Fruit fly (Drosophila melanogaster) whole organism, prepupa: Measurements from ENCODE around the gene CG1785.

ENCODE experiments used
- CG10631 ChIP-seq: fragments of 200-800 bp; sonication (Bioruptor generic); optimal IDR thresholded peaks from 2 replicates; lab custom pipeline; 2016; ENCODE audit warnings: missing biosample characterization, missing genetic modification characterization
- CG10669 ChIP-seq: fragments of 200-800 bp; sonication (Bioruptor generic); optimal IDR thresholded peaks from 3 replicates; lab custom pipeline; 2018; ENCODE audit warnings: missing biosample characterization, mild to moderate bottlenecking, missing genetic modification characterization, moderate library complexity
- CG11762 ChIP-seq: fragments of 200-800 bp; sonication (Bioruptor generic); optimal IDR thresholded peaks from 3 replicates; lab custom pipeline; 2016; ENCODE audit warnings: missing biosample characterization, missing genetic modification characterization; ENCODE audit not compliant: insufficient read depth
- CG15336 ChIP-seq: fragments of 200-800 bp; sonication (Bioruptor generic); IDR thresholded peaks from 2 replicates; pipeline ENCODE4 v1.3.6; 2022; ENCODE audit warnings: missing biosample characterization, missing genetic modification characterization
- CG1621 ChIP-seq: fragments of 200-800 bp; sonication (Bioruptor generic); optimal IDR thresholded peaks from 3 replicates; lab custom pipeline; 2018; ENCODE audit warnings: missing biosample characterization, mild to moderate bottlenecking, missing genetic modification characterization
- CG16779 ChIP-seq: fragments of 200-800 bp; sonication (Bioruptor generic); optimal IDR thresholded peaks from 3 replicates; lab custom pipeline; 2017; ENCODE audit warnings: missing biosample characterization, mild to moderate bottlenecking, missing genetic modification characterization
- CG31627 ChIP-seq: fragments of 200-800 bp; sonication (Bioruptor generic); optimal IDR thresholded peaks from 3 replicates; lab custom pipeline; 2016; ENCODE audit warnings: missing biosample characterization, missing genetic modification characterization
- CG32006 ChIP-seq: fragments of 200-800 bp; sonication (Bioruptor generic); optimal IDR thresholded peaks from 3 replicates; lab custom pipeline; 2017; ENCODE audit warnings: missing biosample characterization, mild to moderate bottlenecking, missing genetic modification characterization
- CG3919 ChIP-seq: fragments of 200-800 bp; sonication (Bioruptor generic); optimal IDR thresholded peaks from 3 replicates; lab custom pipeline; 2016; ENCODE audit warnings: missing biosample characterization, missing genetic modification characterization
- CG4318 ChIP-seq: fragments of 200-800 bp; sonication (Bioruptor generic); optimal IDR thresholded peaks from 3 replicates; lab custom pipeline; 2017; ENCODE audit warnings: missing biosample characterization, mild to moderate bottlenecking, missing genetic modification characterization
- CG6163 ChIP-seq: fragments of 200-800 bp; sonication (Bioruptor generic); IDR thresholded peaks from 3 replicates; pipeline ENCODE4 v1.3.6; 2022; ENCODE audit warnings: missing biosample characterization, missing genetic modification characterization
- CG6792 ChIP-seq: fragments of 200-800 bp; sonication (Bioruptor generic); optimal IDR thresholded peaks from 3 replicates; lab custom pipeline; 2016; ENCODE audit warnings: missing biosample characterization, missing genetic modification characterization
- CG6808 ChIP-seq: fragments of 200-800 bp; sonication (Bioruptor generic); optimal IDR thresholded peaks from 3 replicates; lab custom pipeline; 2017; ENCODE audit warnings: missing biosample characterization, missing genetic modification characterization, mild to moderate bottlenecking, moderate library complexity, missing genetic modification reagents
- CG7368 ChIP-seq: fragments of 200-800 bp; sonication (Bioruptor generic); optimal IDR thresholded peaks from 3 replicates; lab custom pipeline; 2016; ENCODE audit warnings: missing biosample characterization, missing genetic modification characterization
- CG8319 ChIP-seq: fragments of 200-800 bp; sonication (Bioruptor generic); optimal IDR thresholded peaks from 3 replicates; lab custom pipeline; 2016; ENCODE audit warnings: missing biosample characterization, missing genetic modification characterization
- CG9139 ChIP-seq: fragments of 200-800 bp; sonication (Bioruptor generic); optimal IDR thresholded peaks from 3 replicates; lab custom pipeline; 2017; ENCODE audit warnings: missing biosample characterization, mild to moderate bottlenecking, missing genetic modification characterization
- Eip75B ChIP-seq: fragments of 200-800 bp; sonication (Bioruptor generic); optimal IDR thresholded peaks from 3 replicates; lab custom pipeline; 2016; ENCODE audit warnings: missing biosample characterization, missing genetic modification characterization
- Eip78C ChIP-seq: fragments of 200-800 bp; sonication (Bioruptor generic); peaks from one replicate; lab custom pipeline; 2016; ENCODE audit warnings: missing biosample characterization, missing genetic modification characterization
- Eip93F ChIP-seq: fragments of 200-800 bp; sonication (Bioruptor generic); optimal IDR thresholded peaks from 2 replicates; lab custom pipeline; 2016; ENCODE audit warnings: missing biosample characterization, mild to moderate bottlenecking, missing genetic modification characterization
- Ets21C ChIP-seq: fragments of 200-800 bp; sonication (Bioruptor generic); optimal IDR thresholded peaks from 3 replicates; lab custom pipeline; 2016; ENCODE audit warnings: missing biosample characterization, missing genetic modification characterization
- Gug ChIP-seq: fragments of 200-800 bp; sonication (Bioruptor generic); IDR thresholded peaks from 2 replicates; pipeline ENCODE4 v1.3.6; 2022; ENCODE audit warnings: missing biosample characterization, missing genetic modification characterization
- Hr39 ChIP-seq: fragments of 200-800 bp; sonication (Bioruptor generic); optimal IDR thresholded peaks from 2 replicates; lab custom pipeline; 2016; ENCODE audit warnings: missing biosample characterization, missing genetic modification characterization
- Hr4 ChIP-seq: fragments of 200-800 bp; sonication (Bioruptor generic); optimal IDR thresholded peaks from 3 replicates; lab custom pipeline; 2016; ENCODE audit warnings: missing biosample characterization, missing genetic modification characterization
- Met ChIP-seq: fragments of 200-800 bp; sonication (Bioruptor generic); optimal IDR thresholded peaks from 3 replicates; lab custom pipeline; 2016; ENCODE audit warnings: missing biosample characterization, missing genetic modification characterization
- OdsH ChIP-seq: fragments of 200-800 bp; sonication (Bioruptor generic); optimal IDR thresholded peaks from 3 replicates; lab custom pipeline; 2016; ENCODE audit warnings: missing biosample characterization, missing genetic modification characterization
- acj6 ChIP-seq: fragments of 200-800 bp; sonication (Bioruptor generic); optimal IDR thresholded peaks from 3 replicates; lab custom pipeline; 2016; ENCODE audit warnings: missing biosample characterization, missing genetic modification characterization
- cyc ChIP-seq: fragments of 200-800 bp; sonication (Bioruptor generic); optimal IDR thresholded peaks from 3 replicates; lab custom pipeline; 2016; ENCODE audit warnings: missing biosample characterization, missing genetic modification characterization
- dac ChIP-seq: fragments of 200-800 bp; sonication (Bioruptor generic); optimal IDR thresholded peaks from 2 replicates; lab custom pipeline; 2017; ENCODE audit warnings: missing biosample characterization, mild to moderate bottlenecking, missing genetic modification characterization
- fd59A ChIP-seq: fragments of 200-800 bp; sonication (Bioruptor generic); optimal IDR thresholded peaks from 2 replicates; lab custom pipeline; 2017; ENCODE audit warnings: missing biosample characterization, mild to moderate bottlenecking, missing genetic modification characterization, missing genetic modification reagents
- fd85E ChIP-seq: fragments of 200-800 bp; sonication (Bioruptor generic); optimal IDR thresholded peaks from 3 replicates; lab custom pipeline; 2016; ENCODE audit warnings: missing biosample characterization, missing genetic modification characterization
- lz ChIP-seq: fragments of 200-800 bp; sonication (Bioruptor generic); optimal IDR thresholded peaks from 3 replicates; lab custom pipeline; 2016; ENCODE audit warnings: missing biosample characterization, missing genetic modification characterization
- pdm3 ChIP-seq: fragments of 200-800 bp; sonication (Bioruptor generic); optimal IDR thresholded peaks from 3 replicates; lab custom pipeline; 2016; ENCODE audit warnings: missing biosample characterization, missing genetic modification characterization
- salr ChIP-seq, 2 experiments: fragments of 200-800 bp; sonication (Bioruptor generic); optimal IDR thresholded peaks; 3 replicates each; lab custom pipeline; 2016 to 2018; ENCODE audit warnings: missing biosample characterization in 2 of 2, missing genetic modification characterization in 2 of 2, mild to moderate bottlenecking in 1 of 2
- spab ChIP-seq: fragments of 200-800 bp; sonication (Bioruptor generic); optimal IDR thresholded peaks from 2 replicates; lab custom pipeline; 2017; ENCODE audit warnings: missing biosample characterization, mild to moderate bottlenecking, missing genetic modification characterization, missing genetic modification reagents
- ss ChIP-seq, 2 experiments: fragments of 200-800 bp; sonication (Bioruptor generic); optimal IDR thresholded peaks; 2 replicates in 1 of 2; 3 replicates in 1 of 2; lab custom pipeline; 2017 to 2018; ENCODE audit warnings: mild to moderate bottlenecking in 2 of 2, missing biosample characterization in 2 of 2, missing genetic modification characterization in 2 of 2, moderate library complexity in 1 of 2
- svp ChIP-seq: fragments of 200-800 bp; sonication (Bioruptor generic); peaks from one replicate; lab custom pipeline; 2016; ENCODE audit warnings: missing biosample characterization, missing genetic modification characterization
- topi ChIP-seq: fragments of 200-800 bp; sonication (Bioruptor generic); optimal IDR thresholded peaks from 3 replicates; lab custom pipeline; 2016; ENCODE audit warnings: missing biosample characterization, missing genetic modification characterization

The CG1785 gene

dm6 chrX:8730306-8730705, 15.6 kb downstream of the CG1785 start (continued):
- peak; percentile 58 for TF ChIP-seq cyc (GFP tag; lab: Kevin White, UChicago)
- peak; percentile 64 for TF ChIP-seq CG3919
- TF ChIP-seq CG8319 = no peak
- TF ChIP-seq CG11762 (GFP tag; lab: Kevin White, UChicago) = no peak
- TF ChIP-seq CG1621 = peak; percentile 56
- peak; percentile 45 for TF ChIP-seq spab
- peak; percentile 64 for TF ChIP-seq Met (GFP tag; lab: Kevin White, UChicago)
- TF ChIP-seq CG15336 (GFP tag; lab: Robert Waterston, UW) = peak; percentile 23; the same call in 1 of the 2 replicates
- peak in 1 of 2 experiments; percentile 30 for TF ChIP-seq salr (GFP tag; optimal IDR thresholded peaks at IDR 0.05; lab: Kevin White, UChicago)
- no peak for TF ChIP-seq Gug (GFP tag; lab: Robert Waterston, UW)
- TF ChIP-seq Eip93F (GFP tag; lab: Kevin White, UChicago) = no peak
- TF ChIP-seq Eip75B (GFP tag; lab: Kevin White, UChicago) = peak; percentile 55
- TF ChIP-seq Hr4 = peak; percentile 41
- peak; percentile 56 for TF ChIP-seq lz (GFP tag; lab: Kevin White, UChicago)
- peak; percentile 44 for TF ChIP-seq CG9139 (GFP tag; lab: Kevin White, UChicago)

dm6 chrX:8731464-8731863, 16.7 kb downstream of the CG1785 start:
- TF ChIP-seq acj6 = no peak
- no peak for TF ChIP-seq CG3919
- peak; percentile 2 for TF ChIP-seq OdsH (GFP tag; lab: Kevin White, UChicago)
- peak; percentile 72 for TF ChIP-seq Eip78C (GFP tag; lab: Kevin White, UChicago)
- TF ChIP-seq svp (GFP tag; lab: Kevin White, UChicago) = peak; percentile 8
- TF ChIP-seq Eip75B (GFP tag; lab: Kevin White, UChicago) = no peak
- TF ChIP-seq CG10669 (GFP tag; lab: Kevin White, UChicago) = peak; percentile 18
- peak; percentile 6 for TF ChIP-seq spab
- no peak for TF ChIP-seq topi (GFP tag; lab: Kevin White, UChicago)
- TF ChIP-seq fd59A (GFP tag; lab: Kevin White, UChicago) = no peak
- TF ChIP-seq CG6163 (GFP tag; lab: Robert Waterston, UW) = peak; percentile 40; the same call in 1 of the 3 replicates
- TF ChIP-seq CG10631 (GFP tag; lab: Kevin White, UChicago) = no peak
- no peak for TF ChIP-seq CG7368

dm6 chrX:8732379-8732778, 17.6 kb downstream of the CG1785 start:
- TF ChIP-seq topi (GFP tag; lab: Kevin White, UChicago) = no peak
- no peak for TF ChIP-seq CG4318
- TF ChIP-seq CG16779 (tag; lab: Kevin White, UChicago) = no peak
- TF ChIP-seq Hr39 (GFP tag; lab: Kevin White, UChicago) = no peak
- no peak for TF ChIP-seq CG6808 (GFP tag; lab: Kevin White, UChicago)
- no peak for TF ChIP-seq cyc (GFP tag; lab: Kevin White, UChicago)
- no peak for TF ChIP-seq ss (GFP tag; optimal IDR thresholded peaks at IDR 0.05; lab: Kevin White, UChicago)
- no peak for TF ChIP-seq pdm3 (GFP tag; lab: Kevin White, UChicago)
- TF ChIP-seq fd59A (GFP tag; lab: Kevin White, UChicago) = no peak
- TF ChIP-seq CG10631 (GFP tag; lab: Kevin White, UChicago) = no peak
- TF ChIP-seq svp (GFP tag; lab: Kevin White, UChicago) = no peak
- TF ChIP-seq CG9139 (GFP tag; lab: Kevin White, UChicago) = no peak
- no peak for TF ChIP-seq OdsH (GFP tag; lab: Kevin White, UChicago)

- TF ChIP-seq Gug (GFP tag; lab: Robert Waterston, UW) (no peak), Eip78C (GFP tag; lab: Kevin White, UChicago) (no peak), dac (GFP tag; lab: Kevin White, UChicago) (no peak), CG16779 (tag; lab: Kevin White, UChicago) (no peak), CG4318 (no peak), fd85E (GFP tag; lab: Kevin White, UChicago) (no peak), Ets21C (no peak), CG10631 (GFP tag; lab: Kevin White, UChicago) (no peak), CG31627 (GFP tag; lab: Kevin White, UChicago) (no peak), CG6163 (GFP tag; lab: Robert Waterston, UW) (no peak), CG32006 (GFP tag; lab: Kevin White, UChicago) (no peak), CG6792 (no peak)
Observed at dm6 chrX:8743456-8743965, 28.8 kb downstream of the CG1785 start.
